Worm (Caenorhabditis elegans) whole organism, L2 larva: ENCODE results near the gene C25F9.16.

Experiments
- C34F6.9 ChIP-seq: fragments of 150-350 bp; optimal IDR thresholded peaks from 2 replicates; lab custom pipeline; 2014; ENCODE audit warnings: missing biosample characterization, missing genetic modification characterization
- ZK546.5 ChIP-seq: sonication (generic microtip); optimal IDR thresholded peaks from 2 replicates; lab custom pipeline; 2017; ENCODE audit warnings: missing biosample characterization, missing genetic modification characterization
- elt-1 ChIP-seq: fragments of 150-350 bp; optimal IDR thresholded peaks from 2 replicates; lab custom pipeline; 2014; ENCODE audit warnings: missing biosample characterization, missing genetic modification characterization
- nhr-10 ChIP-seq: sonication (generic microtip); optimal IDR thresholded peaks from 2 replicates; lab custom pipeline; 2017; ENCODE audit warnings: missing biosample characterization, missing genetic modification characterization
- nhr-25 ChIP-seq: fragments of 150-350 bp; sonication (generic microtip); optimal IDR thresholded peaks from 3 replicates; lab custom pipeline; 2014; ENCODE audit warnings: missing biosample characterization, missing genetic modification characterization
- sma-3 ChIP-seq: sonication (generic microtip); optimal IDR thresholded peaks from 2 replicates; lab custom pipeline; 2016; ENCODE audit warnings: missing genetic modification reagents, missing genetic modification characterization, missing compliant biosample characterization
- snpc-4 ChIP-seq: fragments of 150-350 bp; optimal IDR thresholded peaks from 2 replicates; lab custom pipeline; 2014; ENCODE audit warnings: missing biosample characterization, missing genetic modification characterization
- ztf-4 ChIP-seq: fragments of 150-350 bp; optimal IDR thresholded peaks from 2 replicates; lab custom pipeline; 2014; ENCODE audit warnings: missing biosample characterization, missing genetic modification characterization

Gene C25F9.16

ce11 chrV:19477302-19477701 is 43.1 kb downstream of the C25F9.16 start:
- TF ChIP-seq snpc-4 (tag; lab: Kevin White, UChicago), result no peak
- TF ChIP-seq, all 48 proteins: peak for 0

ce11 chrV:19477852-19478251 is 43.7 kb downstream of the C25F9.16 start, which contains the start of gene Y43F8B.9:
Gene Y43F8B.9 (plus strand): TSS chrV:19478152.
- TF ChIP-seq elt-1, result no peak
- TF ChIP-seq nhr-10, result no peak
- TF ChIP-seq sma-3 (GFP tag; lab: Kevin White, UChicago), result no peak
- no peak for TF ChIP-seq ztf-4
- no peak for TF ChIP-seq nhr-25 (tag; lab: Kevin White, UChicago)
- no peak for TF ChIP-seq ZK546.5 (tag; lab: Kevin White, UChicago)

- TF ChIP-seq C34F6.9, result no peak
Measured at ce11 chrV:19482535-19482934, 48.3 kb downstream of the C25F9.16 start, which contains the start of gene Y43F8B.22. Gene Y43F8B.22 (plus strand): TSS chrV:19482835.
